Fruit fly (Drosophila melanogaster) whole organism, embryonic: Measurements from ENCODE around the gene CG34292.

ENCODE experiments used
- CG10959 ChIP-seq: fragments of 200-800 bp; sonication (Bioruptor generic); IDR thresholded peaks from 2 replicates; pipeline ENCODE4 v1.3.6; 2022; ENCODE audit warnings: missing biosample characterization, missing genetic modification characterization
- CG11696 ChIP-seq: fragments of 200-800 bp; sonication (Bioruptor generic); IDR thresholded peaks from 2 replicates; pipeline ENCODE4 v1.3.6; 2022; ENCODE audit warnings: missing biosample characterization, missing genetic modification characterization
- CG12744 ChIP-seq: fragments of 200-800 bp; sonication (Bioruptor generic); optimal IDR thresholded peaks from 2 replicates; lab custom pipeline; 2016; ENCODE audit warnings: missing biosample characterization, missing genetic modification characterization
- CG13424 ChIP-seq: fragments of 200-800 bp; sonication (Bioruptor generic); optimal IDR thresholded peaks from 2 replicates; lab custom pipeline; 2019; ENCODE audit warnings: missing biosample characterization, mild to moderate bottlenecking, missing genetic modification characterization, moderate library complexity
- CG15011 ChIP-seq: fragments of 200-800 bp; sonication (Bioruptor generic); optimal IDR thresholded peaks from 3 replicates; lab custom pipeline; 2018; ENCODE audit warnings: missing biosample characterization, mild to moderate bottlenecking, missing genetic modification characterization
- CG1529 ChIP-seq: fragments of 200-800 bp; sonication (Bioruptor generic); optimal IDR thresholded peaks from 3 replicates; lab custom pipeline; 2018; ENCODE audit warnings: missing biosample characterization, missing genetic modification characterization
- CG1603 ChIP-seq: fragments of 200-800 bp; sonication (Bioruptor generic); optimal IDR thresholded peaks from 2 replicates; lab custom pipeline; 2019; ENCODE audit warnings: missing biosample characterization, mild to moderate bottlenecking, missing genetic modification characterization, moderate library complexity
- CG16815 ChIP-seq: fragments of 200-800 bp; sonication (Bioruptor generic); optimal IDR thresholded peaks from 3 replicates; lab custom pipeline; 2017; ENCODE audit warnings: missing biosample characterization, mild to moderate bottlenecking, missing genetic modification characterization
- CG17359 ChIP-seq: fragments of 200-800 bp; sonication (Bioruptor generic); optimal IDR thresholded peaks from 3 replicates; lab custom pipeline; 2018; ENCODE audit warnings: missing biosample characterization, mild to moderate bottlenecking, missing genetic modification characterization, moderate library complexity
- CG17568 ChIP-seq: fragments of 200-800 bp; sonication (Bioruptor generic); optimal IDR thresholded peaks from 2 replicates; lab custom pipeline; 2018; ENCODE audit warnings: missing biosample characterization, mild to moderate bottlenecking, missing genetic modification characterization, moderate library complexity
- CG17802 ChIP-seq: fragments of 200-800 bp; sonication (Bioruptor generic); optimal IDR thresholded peaks from 2 replicates; lab custom pipeline; 2018; ENCODE audit warnings: missing biosample characterization, mild to moderate bottlenecking, missing genetic modification characterization, moderate library complexity
- CG2875 ChIP-seq: fragments of 200-800 bp; sonication (Bioruptor generic); optimal IDR thresholded peaks from 2 replicates; lab custom pipeline; 2017; ENCODE audit warnings: missing biosample characterization, mild to moderate bottlenecking, missing genetic modification characterization, missing genetic modification reagents
- CG30403 ChIP-seq: fragments of 200-800 bp; sonication (Bioruptor generic); optimal IDR thresholded peaks from 3 replicates; lab custom pipeline; 2016; ENCODE audit warnings: missing biosample characterization, missing genetic modification characterization
- CG33213 ChIP-seq: fragments of 200-800 bp; sonication (Bioruptor generic); optimal IDR thresholded peaks from 3 replicates; lab custom pipeline; 2016; ENCODE audit warnings: missing biosample characterization, missing genetic modification characterization
- CG3995 ChIP-seq: fragments of 200-800 bp; sonication (Bioruptor generic); optimal IDR thresholded peaks from 3 replicates; lab custom pipeline; 2016; ENCODE audit warnings: missing biosample characterization, missing genetic modification characterization
- CG4617 ChIP-seq: fragments of 200-800 bp; sonication (Bioruptor generic); optimal IDR thresholded peaks from 3 replicates; lab custom pipeline; 2016; ENCODE audit warnings: missing biosample characterization, missing genetic modification characterization, borderline replicate concordance
- CG5953 ChIP-seq: fragments of 200-800 bp; sonication (Bioruptor generic); IDR thresholded peaks from 2 replicates; pipeline ENCODE4 v1.3.6; 2022; ENCODE audit warnings: missing biosample characterization, missing genetic modification characterization
- CG6654 ChIP-seq: fragments of 200-800 bp; sonication (Bioruptor generic); optimal IDR thresholded peaks from 2 replicates; lab custom pipeline; 2017; ENCODE audit warnings: missing biosample characterization, mild to moderate bottlenecking, missing genetic modification characterization
- CG7745 ChIP-seq: fragments of 200-800 bp; sonication (Bioruptor generic); optimal IDR thresholded peaks from 2 replicates; lab custom pipeline; 2018; ENCODE audit warnings: missing biosample characterization, mild to moderate bottlenecking, missing genetic modification characterization, moderate library complexity
- CrebB ChIP-seq: fragments of 200-800 bp; sonication (Bioruptor generic); optimal IDR thresholded peaks from 3 replicates; lab custom pipeline; 2018; ENCODE audit warnings: missing biosample characterization, mild to moderate bottlenecking, missing genetic modification characterization
- Dip2 ChIP-seq: fragments of 200-800 bp; sonication (Bioruptor generic); IDR thresholded peaks from 2 replicates; pipeline ENCODE4 v1.3.6; 2022; ENCODE audit warnings: missing biosample characterization, missing genetic modification characterization
- Doc3 ChIP-seq: fragments of 200-800 bp; sonication (Bioruptor generic); IDR thresholded peaks from 3 replicates; pipeline ENCODE4 v1.3.6; 2022; ENCODE audit warnings: missing biosample characterization, missing genetic modification characterization; ENCODE audit not compliant: partially characterized antibody
- Dp ChIP-seq: fragments of 200-800 bp; sonication (Bioruptor generic); optimal IDR thresholded peaks from 2 replicates; lab custom pipeline; 2018; ENCODE audit warnings: missing biosample characterization, mild to moderate bottlenecking, missing genetic modification characterization, moderate library complexity
- H15 ChIP-seq: fragments of 200-800 bp; sonication (Bioruptor generic); IDR thresholded peaks from 3 replicates; pipeline ENCODE4 v1.3.6; 2022; ENCODE audit warnings: missing biosample characterization, missing genetic modification characterization
- HLH4C ChIP-seq: fragments of 200-800 bp; sonication (Bioruptor generic); IDR thresholded peaks from 3 replicates; pipeline ENCODE4 v1.3.6; 2022; ENCODE audit warnings: missing biosample characterization, missing genetic modification characterization; ENCODE audit not compliant: partially characterized antibody
- Hr3 ChIP-seq: fragments of 200-800 bp; sonication (Bioruptor generic); optimal IDR thresholded peaks from 3 replicates; lab custom pipeline; 2016; ENCODE audit warnings: missing biosample characterization, missing genetic modification characterization
- Hr51 ChIP-seq, 2 experiments: fragments of 200-800 bp; sonication (Bioruptor generic); optimal IDR thresholded peaks; 2 replicates in 1 of 2; 3 replicates in 1 of 2; lab custom pipeline; 2016 to 2018; ENCODE audit warnings: missing biosample characterization in 2 of 2, missing genetic modification characterization in 2 of 2, mild to moderate bottlenecking in 1 of 2, moderate library complexity in 1 of 2
- Lim3 ChIP-seq: fragments of 200-800 bp; sonication (Bioruptor generic); IDR thresholded peaks from 2 replicates; pipeline ENCODE4 v1.3.6; 2022; ENCODE audit warnings: missing biosample characterization, missing genetic modification characterization
- Lpt ChIP-seq: fragments of >200 bp; optimal IDR thresholded peaks from 2 replicates; lab custom pipeline; 2018; ENCODE audit warnings: missing biosample characterization, missing genetic modification characterization
- Mes4 ChIP-seq: fragments of 200-800 bp; sonication (Bioruptor generic); optimal IDR thresholded peaks from 2 replicates; lab custom pipeline; 2016; ENCODE audit warnings: missing biosample characterization, missing genetic modification characterization
- Xrp1 ChIP-seq: fragments of 200-800 bp; sonication (Bioruptor generic); IDR thresholded peaks from 2 replicates; pipeline ENCODE4 v1.3.6; 2022; ENCODE audit warnings: missing biosample characterization, missing genetic modification characterization
- ac ChIP-seq: fragments of 200-800 bp; sonication (Bioruptor generic); optimal IDR thresholded peaks from 3 replicates; lab custom pipeline; 2017; ENCODE audit warnings: missing biosample characterization, mild to moderate bottlenecking, missing genetic modification characterization
- al ChIP-seq: fragments of 200-800 bp; sonication (Bioruptor generic); IDR thresholded peaks from 2 replicates; pipeline ENCODE4 v1.3.6; 2022; ENCODE audit warnings: missing biosample characterization, missing genetic modification characterization
- ase ChIP-seq: fragments of 200-800 bp; sonication (Bioruptor generic); IDR thresholded peaks from 3 replicates; pipeline ENCODE4 v1.3.6; 2022; ENCODE audit warnings: missing biosample characterization, missing genetic modification characterization
- btn ChIP-seq: fragments of 200-800 bp; sonication (Bioruptor generic); optimal IDR thresholded peaks from 2 replicates; lab custom pipeline; 2016; ENCODE audit warnings: missing biosample characterization, missing genetic modification characterization
- cwo ChIP-seq: fragments of 200-800 bp; sonication (Bioruptor generic); optimal IDR thresholded peaks from 3 replicates; lab custom pipeline; 2017; ENCODE audit warnings: missing biosample characterization, missing genetic modification characterization, mild to moderate bottlenecking, moderate library complexity, missing genetic modification reagents
- dpn ChIP-seq, 2 experiments: fragments of 200-800 bp; sonication (Bioruptor generic); optimal IDR thresholded peaks; 3 replicates each; lab custom pipeline; 2016; ENCODE audit warnings: missing biosample characterization in 2 of 2, missing genetic modification characterization in 2 of 2
- eyg ChIP-seq: fragments of 200-800 bp; sonication (Bioruptor generic); optimal IDR thresholded peaks from 3 replicates; lab custom pipeline; 2016; ENCODE audit warnings: missing biosample characterization, missing genetic modification characterization
- gfzf ChIP-seq: fragments of 200-800 bp; sonication (Bioruptor generic); optimal IDR thresholded peaks from 2 replicates; lab custom pipeline; 2016; ENCODE audit warnings: missing biosample characterization, mild to moderate bottlenecking, missing genetic modification characterization, moderate library complexity
- hth ChIP-seq: fragments of >200 bp; optimal IDR thresholded peaks from 2 replicates; lab custom pipeline; 2017; ENCODE audit warnings: inconsistent platforms
- ind ChIP-seq: fragments of 200-800 bp; sonication (Bioruptor generic); optimal IDR thresholded peaks from 3 replicates; lab custom pipeline; 2016; ENCODE audit warnings: missing biosample characterization, missing genetic modification characterization
- lola ChIP-seq, 3 experiments: fragments of >200 bp in 2 of 3; fragments of 200-800 bp in 1 of 3; sonication (Bioruptor generic) in 1 of 3; optimal IDR thresholded peaks; 2 replicates each; lab custom pipeline; 2017 to 2019; ENCODE audit warnings: missing biosample characterization in 3 of 3, missing genetic modification characterization in 3 of 3, mild to moderate bottlenecking in 1 of 3, moderate library complexity in 1 of 3
- pb ChIP-seq: fragments of 200-800 bp; sonication (Bioruptor generic); optimal IDR thresholded peaks from 3 replicates; lab custom pipeline; 2016; ENCODE audit warnings: missing biosample characterization, missing genetic modification characterization
- pum ChIP-seq: fragments of 200-800 bp; sonication (Bioruptor generic); optimal IDR thresholded peaks from 2 replicates; lab custom pipeline; 2016; ENCODE audit warnings: missing biosample characterization, missing genetic modification characterization
- ro ChIP-seq: fragments of 200-800 bp; sonication (Bioruptor generic); IDR thresholded peaks from 2 replicates; pipeline ENCODE4 v1.3.6; 2022; ENCODE audit warnings: missing biosample characterization, missing genetic modification characterization
- sisA ChIP-seq: fragments of 200-800 bp; sonication (Bioruptor generic); IDR thresholded peaks from 2 replicates; pipeline ENCODE4 v1.3.6; 2022; ENCODE audit warnings: missing biosample characterization, missing genetic modification characterization
- wdn ChIP-seq: fragments of 200-800 bp; sonication (Bioruptor generic); IDR thresholded peaks from 2 replicates; pipeline ENCODE4 v1.3.6; 2022; ENCODE audit warnings: missing biosample characterization, missing genetic modification characterization
- zen2 ChIP-seq: fragments of 200-800 bp; sonication (Bioruptor generic); IDR thresholded peaks from 3 replicates; pipeline ENCODE4 v1.3.6; 2022; ENCODE audit warnings: missing biosample characterization, missing genetic modification characterization; ENCODE audit not compliant: partially characterized antibody
- zfh2 ChIP-seq: fragments of 200-800 bp; sonication (Bioruptor generic); optimal IDR thresholded peaks from 2 replicates; lab custom pipeline; 2016; ENCODE audit warnings: missing biosample characterization, missing genetic modification characterization

The CG34292 gene

dm6 chr3R:27111784-27112602 is 50.0 kb downstream of the CG34292 start, which contains the start of the genes gb and CG5815 (continued):
- TF ChIP-seq pb (GFP tag; lab: Kevin White, UChicago): no peak
- TF ChIP-seq CG5953 (GFP tag; lab: Robert Waterston, UW): peak; percentile 80
- peak; percentile 53 for TF ChIP-seq CG3995 (GFP tag; lab: Kevin White, UChicago)
- TF ChIP-seq Xrp1 (GFP tag; lab: Robert Waterston, UW): peak; percentile 95
- peak; percentile 88 for TF ChIP-seq CG33213 (GFP tag; lab: Kevin White, UChicago)
- TF ChIP-seq CG7745 (tag; lab: Kevin White, UChicago): no peak
- TF ChIP-seq ind: peak; percentile 92
- TF ChIP-seq dpn (GFP tag; optimal IDR thresholded peaks at IDR 0.05; lab: Kevin White, UChicago): peak; percentile 89 to 92
- peak; percentile 86 for TF ChIP-seq H15 (GFP tag; lab: Robert Waterston, UW)
- no peak; the same call in 1 of the 2 replicates for TF ChIP-seq Dip2 (GFP tag; lab: Robert Waterston, UW)
- peak; percentile 98 for TF ChIP-seq Doc3 (GFP tag; lab: Robert Waterston, UW)
- TF ChIP-seq CG12744: peak; percentile 75
- peak; percentile 81 for TF ChIP-seq CG2875 (GFP tag; lab: Kevin White, UChicago)
- peak; percentile 79 for TF ChIP-seq CG10959 (GFP tag; lab: Robert Waterston, UW)
- TF ChIP-seq CG13424: peak; percentile 93
- TF ChIP-seq CG6654 (GFP tag; lab: Kevin White, UChicago): peak; percentile 73
- peak; percentile 83 for TF ChIP-seq cwo (GFP tag; lab: Kevin White, UChicago)
- TF ChIP-seq CG17359 (tag; lab: Kevin White, UChicago): peak; percentile 88
- peak; percentile 75 for TF ChIP-seq CG17802 (tag; lab: Kevin White, UChicago)
- peak; percentile 89 for TF ChIP-seq wdn (GFP tag; lab: Robert Waterston, UW)
- peak; percentile 89 for TF ChIP-seq zfh2 (GFP tag; lab: Kevin White, UChicago)
- TF ChIP-seq ro (GFP tag; lab: Robert Waterston, UW): peak; percentile 55
- TF ChIP-seq Lpt (GFP tag; lab: Kevin White, UChicago): no peak
- peak; percentile 95 for TF ChIP-seq Hr3 (GFP tag; lab: Kevin White, UChicago)
- TF ChIP-seq lola (GFP tag; optimal IDR thresholded peaks at IDR 0.05; lab: Kevin White, UChicago): peak in 1 of 3 experiments; percentile 84
- TF ChIP-seq Lim3 (GFP tag; lab: Robert Waterston, UW): peak; percentile 60; the same call in 1 of the 2 replicates
- TF ChIP-seq ase (GFP tag; lab: Robert Waterston, UW): peak; percentile 84
- TF ChIP-seq CG11696 (GFP tag; lab: Robert Waterston, UW): peak; percentile 77
- peak; percentile 88 for TF ChIP-seq sisA (GFP tag; lab: Robert Waterston, UW)
- TF ChIP-seq CG17568 (GFP tag; lab: Kevin White, UChicago): no peak
- TF ChIP-seq pum (GFP tag; lab: Kevin White, UChicago): peak; percentile 66
- TF ChIP-seq HLH4C (GFP tag; lab: Robert Waterston, UW): peak; percentile 97
- peak; percentile 26 for TF ChIP-seq btn
- TF ChIP-seq CG4617 (GFP tag; lab: Kevin White, UChicago): peak; percentile 70
- TF ChIP-seq Dp (GFP tag; lab: Kevin White, UChicago): peak; percentile 37
- peak; percentile 76 for TF ChIP-seq CG15011 (GFP tag; lab: Kevin White, UChicago)
- peak; percentile 94 for TF ChIP-seq CG30403 (GFP tag; lab: Kevin White, UChicago)
- TF ChIP-seq CG1603 (tag; lab: Kevin White, UChicago): peak; percentile 50
- peak; percentile 93 for TF ChIP-seq al (GFP tag; lab: Robert Waterston, UW)
- TF ChIP-seq ac (GFP tag; lab: Kevin White, UChicago): peak; percentile 52
- TF ChIP-seq Hr51 (GFP tag; optimal IDR thresholded peaks at IDR 0.05; lab: Kevin White, UChicago): peak; percentile 87 to 89
- TF ChIP-seq zen2 (GFP tag; lab: Robert Waterston, UW): peak; percentile 80
- peak; percentile 69 for TF ChIP-seq gfzf (GFP tag; lab: Kevin White, UChicago)
- peak; percentile 73 for TF ChIP-seq CG1529 (GFP tag; lab: Kevin White, UChicago)
- TF ChIP-seq CrebB (tag; lab: Kevin White, UChicago): peak; percentile 59
- peak; percentile 48 for TF ChIP-seq Mes4 (GFP tag; lab: Kevin White, UChicago)
- TF ChIP-seq hth: no peak
- TF ChIP-seq eyg (GFP tag; lab: Kevin White, UChicago): no peak
- peak; percentile 90 for TF ChIP-seq CG16815
